Fruit fly (Drosophila melanogaster) S2 (cell line): ENCODE data around the gene CG33061.

ENCODE experiments used
- CG8478 ChIP-seq: fragments of >200 bp; optimal IDR thresholded peaks from 2 replicates; lab custom pipeline; 2018
- CTCF ChIP-seq, 2 experiments: fragments of >200 bp; optimal IDR thresholded peaks; 2 replicates each; lab custom pipeline; 2018

The CG33061 gene

dm6 chr3L:16361200-16361815, 31.7 kb downstream of the CG33061 start:
- TF ChIP-seq CTCF (optimal IDR thresholded peaks at IDR 0.05; lab: Kevin White, UChicago), result no peak
- TF ChIP-seq CG8478 (lab: Kevin White, UChicago), result no peak

dm6 chr3L:16362119-16362653, 32.6 kb downstream of the CG33061 start, which contains the start of gene Cpr72Ea:
Gene Cpr72Ea, plus strand, starts transcription at chr3L:16362603.
- TF ChIP-seq CTCF (optimal IDR thresholded peaks at IDR 0.05; lab: Kevin White, UChicago) (no peak), CG8478 (lab: Kevin White, UChicago) (no peak)

- TF ChIP-seq CTCF (optimal IDR thresholded peaks at IDR 0.05; lab: Kevin White, UChicago) (no peak), CG8478 (lab: Kevin White, UChicago) (no peak)
Observed at dm6 chr3L:16364182-16364581, 34.6 kb downstream of the CG33061 start.

dm6 chr3L:16364599-16364998, 35.0 kb downstream of the CG33061 start, which contains the start of gene Cpr72Eb:
Gene Cpr72Eb, plus strand, starts transcription at chr3L:16364899.
- no peak for TF ChIP-seq CTCF (optimal IDR thresholded peaks at IDR 0.05; lab: Kevin White, UChicago)
- no peak for TF ChIP-seq CG8478 (lab: Kevin White, UChicago)

dm6 chr3L:16367240-16367639, 37.6 kb downstream of the CG33061 start, which contains the start of gene Cpr72Ec:
Gene Cpr72Ec, minus strand, starts transcription at chr3L:16367340.
- TF ChIP-seq CG8478 (lab: Kevin White, UChicago), result no peak
- no peak for TF ChIP-seq CTCF (optimal IDR thresholded peaks at IDR 0.05; lab: Kevin White, UChicago)

dm6 chr3L:16368199-16368598, 38.6 kb downstream of the CG33061 start, which contains the start of gene CG4842:
Gene CG4842, plus strand, starts transcription at chr3L:16368389.
- no peak for TF ChIP-seq CTCF (optimal IDR thresholded peaks at IDR 0.05; lab: Kevin White, UChicago)
- no peak for TF ChIP-seq CG8478 (lab: Kevin White, UChicago)

- TF ChIP-seq CTCF (optimal IDR thresholded peaks at IDR 0.05; lab: Kevin White, UChicago) (no peak), CG8478 (lab: Kevin White, UChicago) (no peak)
Observed at dm6 chr3L:16369526-16369925, 39.9 kb downstream of the CG33061 start, which contains the start of gene CG18814. Gene CG18814, plus strand, starts transcription at chr3L:16369826.

- peak; percentile 15 to 44 for TF ChIP-seq CTCF (optimal IDR thresholded peaks at IDR 0.05; lab: Kevin White, UChicago)
- TF ChIP-seq CG8478 (lab: Kevin White, UChicago), result no peak
Observed at dm6 chr3L:16377768-16378764, 48.5 kb downstream of the CG33061 start, which contains the start of gene roq. Gene roq, minus strand, starts transcription at chr3L:16378566.

dm6 chr3L:16380770-16381169, 51.2 kb downstream of the CG33061 start:
- TF ChIP-seq CTCF (optimal IDR thresholded peaks at IDR 0.05; lab: Kevin White, UChicago) (no peak), CG8478 (lab: Kevin White, UChicago) (no peak)
